Fruit fly (Drosophila melanogaster) whole organism, embryonic: Measurements from ENCODE around the gene sals.
A peak's percentile ranks its signal among the peaks of the same experiment; 100 is the strongest.

Source experiments
- CG10543 ChIP-seq: fragments of 200-800 bp; sonication (Bioruptor generic); optimal IDR thresholded peaks from 3 replicates; lab custom pipeline; 2017; ENCODE audit warnings: missing biosample characterization, mild to moderate bottlenecking, missing genetic modification characterization, moderate library complexity
- CG12391 ChIP-seq: fragments of 200-800 bp; sonication (Bioruptor generic); optimal IDR thresholded peaks from 3 replicates; lab custom pipeline; 2018; ENCODE audit warnings: missing biosample characterization, mild to moderate bottlenecking, missing genetic modification characterization, moderate library complexity
- CG12769 ChIP-seq: fragments of 200-800 bp; sonication (Bioruptor generic); optimal IDR thresholded peaks from 2 replicates; lab custom pipeline; 2019; ENCODE audit warnings: missing biosample characterization, mild to moderate bottlenecking, missing genetic modification characterization, moderate library complexity
- CG12942 ChIP-seq: fragments of 200-800 bp; sonication (Bioruptor generic); optimal IDR thresholded peaks from 3 replicates; lab custom pipeline; 2016; ENCODE audit warnings: missing biosample characterization, missing genetic modification characterization
- CG13894 ChIP-seq: fragments of 200-800 bp; sonication (Bioruptor generic); optimal IDR thresholded peaks from 3 replicates; lab custom pipeline; 2018; ENCODE audit warnings: missing biosample characterization, mild to moderate bottlenecking, missing genetic modification characterization, moderate library complexity
- CG16779 ChIP-seq: fragments of 200-800 bp; sonication (Bioruptor generic); IDR thresholded peaks from 2 replicates; pipeline ENCODE4 v1.3.6; 2022; ENCODE audit warnings: missing biosample characterization, missing genetic modification characterization
- CG17186 ChIP-seq: fragments of 200-800 bp; sonication (Bioruptor generic); optimal IDR thresholded peaks from 3 replicates; lab custom pipeline; 2017; ENCODE audit warnings: missing biosample characterization, missing genetic modification reagents, missing genetic modification characterization
- CG1792 ChIP-seq: fragments of 200-800 bp; sonication (Bioruptor generic); optimal IDR thresholded peaks from 2 replicates; lab custom pipeline; 2016; ENCODE audit warnings: missing biosample characterization, missing genetic modification characterization
- CG18262 ChIP-seq: fragments of 200-800 bp; optimal IDR thresholded peaks from 3 replicates; lab custom pipeline; 2019; ENCODE audit warnings: missing biosample characterization, mild to moderate bottlenecking, missing genetic modification characterization, moderate library complexity
- CG18599 ChIP-seq: fragments of 200-800 bp; sonication (Bioruptor generic); optimal IDR thresholded peaks from 3 replicates; lab custom pipeline; 2017; ENCODE audit warnings: missing biosample characterization, missing genetic modification characterization, mild to moderate bottlenecking, moderate library complexity, missing genetic modification reagents
- CG2120 ChIP-seq: fragments of 200-800 bp; sonication (Bioruptor generic); optimal IDR thresholded peaks from 3 replicates; lab custom pipeline; 2016; ENCODE audit warnings: missing biosample characterization, missing genetic modification characterization
- CG2129 ChIP-seq: fragments of 200-800 bp; sonication (Bioruptor generic); IDR thresholded peaks from 2 replicates; pipeline ENCODE4 v1.3.6; 2022; ENCODE audit warnings: missing biosample characterization, missing genetic modification characterization; ENCODE audit not compliant: partially characterized antibody
- CG3163 ChIP-seq: fragments of 200-800 bp; sonication (Bioruptor generic); optimal IDR thresholded peaks from 3 replicates; lab custom pipeline; 2016; ENCODE audit warnings: missing biosample characterization, missing genetic modification characterization
- CG3995 ChIP-seq: fragments of 200-800 bp; sonication (Bioruptor generic); optimal IDR thresholded peaks from 3 replicates; lab custom pipeline; 2016; ENCODE audit warnings: missing biosample characterization, missing genetic modification characterization
- CG42726 ChIP-seq: fragments of 200-800 bp; sonication (Bioruptor generic); IDR thresholded peaks from 2 replicates; pipeline ENCODE4 v1.3.6; 2022; ENCODE audit warnings: missing biosample characterization, missing genetic modification characterization; ENCODE audit not compliant: partially characterized antibody
- CG4404 ChIP-seq: fragments of 200-800 bp; sonication (Bioruptor generic); IDR thresholded peaks from 2 replicates; pipeline ENCODE4 v1.3.6; 2022; ENCODE audit warnings: missing biosample characterization, missing genetic modification characterization
- CG4820 ChIP-seq: fragments of 200-800 bp; sonication (Bioruptor generic); optimal IDR thresholded peaks from 3 replicates; lab custom pipeline; 2016; ENCODE audit warnings: missing biosample characterization, missing genetic modification characterization
- CG6791 ChIP-seq: fragments of 200-800 bp; sonication (Bioruptor generic); IDR thresholded peaks from 3 replicates; pipeline ENCODE4 v1.3.6; 2022; ENCODE audit warnings: missing biosample characterization, missing genetic modification characterization; ENCODE audit not compliant: partially characterized antibody
- CG7372 ChIP-seq: fragments of 200-800 bp; sonication (Bioruptor generic); IDR thresholded peaks from 2 replicates; pipeline ENCODE4 v1.3.6; 2022; ENCODE audit warnings: missing biosample characterization, missing genetic modification characterization
- CG8290 ChIP-seq, 3 experiments: fragments of 200-800 bp; sonication (Bioruptor generic); optimal IDR thresholded peaks; 2 replicates each; lab custom pipeline; 2016 to 2019; ENCODE audit warnings: missing biosample characterization in 3 of 3, missing genetic modification characterization in 3 of 3, mild to moderate bottlenecking in 2 of 3, moderate library complexity in 1 of 3
- CG8359 ChIP-seq: fragments of 200-800 bp; sonication (Bioruptor generic); optimal IDR thresholded peaks from 2 replicates; lab custom pipeline; 2017; ENCODE audit warnings: missing biosample characterization, mild to moderate bottlenecking, missing genetic modification characterization, borderline replicate concordance
- CG9215 ChIP-seq: fragments of 200-800 bp; sonication (Bioruptor generic); IDR thresholded peaks from 2 replicates; pipeline ENCODE4 v1.3.6; 2022; ENCODE audit warnings: missing biosample characterization, missing genetic modification characterization
- Hmr ChIP-seq: fragments of 200-800 bp; sonication (Bioruptor generic); optimal IDR thresholded peaks from 3 replicates; lab custom pipeline; 2017; ENCODE audit warnings: mild to moderate bottlenecking, missing biosample characterization, missing genetic modification reagents, missing genetic modification characterization
- Hr78 ChIP-seq, 2 experiments: fragments of 200-800 bp in 1 of 2; fragments of >200 bp in 1 of 2; sonication (Bioruptor generic) in 1 of 2; optimal IDR thresholded peaks; 2 replicates each; lab custom pipeline; 2017 to 2019; ENCODE audit warnings: missing biosample characterization in 2 of 2, missing genetic modification characterization in 2 of 2, mild to moderate bottlenecking in 1 of 2, moderate library complexity in 1 of 2
- Oli ChIP-seq: fragments of 200-800 bp; sonication (Bioruptor generic); optimal IDR thresholded peaks from 2 replicates; lab custom pipeline; 2018; ENCODE audit warnings: missing biosample characterization, mild to moderate bottlenecking, missing genetic modification characterization, moderate library complexity
- Pdp1 ChIP-seq, 2 experiments: fragments of 200-800 bp; sonication (Bioruptor generic); optimal IDR thresholded peaks; 3 replicates each; lab custom pipeline; 2016; ENCODE audit warnings: missing biosample characterization in 2 of 2, missing genetic modification characterization in 2 of 2, mild to moderate bottlenecking in 1 of 2, moderate library complexity in 1 of 2
- Scr ChIP-seq: fragments of 200-800 bp; sonication (Bioruptor generic); IDR thresholded peaks from 2 replicates; pipeline ENCODE4 v1.3.6; 2022; ENCODE audit warnings: missing biosample characterization, missing genetic modification characterization; ENCODE audit not compliant: partially characterized antibody
- Trl ChIP-seq, 3 experiments: fragments of >200 bp in 2 of 3; fragments of 200-800 bp in 1 of 3; sonication (Bioruptor generic) in 1 of 3; optimal IDR thresholded peaks; 2 replicates in 1 of 3; 3 replicates in 2 of 3; lab custom pipeline; 2016 to 2017; ENCODE audit warnings: missing biosample characterization in 1 of 3, missing genetic modification characterization in 1 of 3
- abd-A ChIP-seq: fragments of 200-800 bp; sonication (Bioruptor generic); optimal IDR thresholded peaks from 3 replicates; lab custom pipeline; 2019; ENCODE audit warnings: missing biosample characterization, mild to moderate bottlenecking, missing genetic modification characterization, moderate library complexity
- chinmo ChIP-seq: fragments of 200-800 bp; sonication (Bioruptor generic); IDR thresholded peaks from 4 replicates; pipeline ENCODE4 v1.3.6; 2022; ENCODE audit warnings: missing biosample characterization, missing genetic modification characterization; ENCODE audit not compliant: partially characterized antibody
- croc ChIP-seq: fragments of 200-800 bp; sonication (Bioruptor generic); conservative IDR thresholded peaks from 3 replicates; pipeline ENCODE4 v1.3.6; 2022; ENCODE audit warnings: missing biosample characterization, missing genetic modification characterization
- crol ChIP-seq: fragments of 200-800 bp; sonication (Bioruptor generic); IDR thresholded peaks from 2 replicates; pipeline ENCODE4 v1.3.6; 2022; ENCODE audit warnings: missing biosample characterization, missing genetic modification characterization
- dm ChIP-seq: fragments of 200-800 bp; sonication (Bioruptor generic); optimal IDR thresholded peaks from 3 replicates; lab custom pipeline; 2016; ENCODE audit warnings: missing biosample characterization, missing genetic modification characterization
- ewg ChIP-seq: fragments of 200-800 bp; sonication (Bioruptor generic); optimal IDR thresholded peaks from 3 replicates; lab custom pipeline; 2017; ENCODE audit warnings: mild to moderate bottlenecking, missing biosample characterization, missing genetic modification reagents, missing genetic modification characterization
- eyg ChIP-seq: fragments of 200-800 bp; sonication (Bioruptor generic); optimal IDR thresholded peaks from 3 replicates; lab custom pipeline; 2016; ENCODE audit warnings: missing biosample characterization, missing genetic modification characterization
- ftz-f1 ChIP-seq: fragments of 200-800 bp; sonication (Bioruptor generic); optimal IDR thresholded peaks from 2 replicates; lab custom pipeline; 2016; ENCODE audit warnings: missing biosample characterization, missing genetic modification characterization
- gsb ChIP-seq: fragments of 200-800 bp; sonication (Bioruptor generic); IDR thresholded peaks from 2 replicates; pipeline ENCODE4 v1.3.6; 2022; ENCODE audit warnings: missing biosample characterization, missing genetic modification characterization
- insv ChIP-seq, 2 experiments: fragments of 200-800 bp; sonication (Bioruptor generic); optimal IDR thresholded peaks; 3 replicates each; lab custom pipeline; 2016 to 2018; ENCODE audit warnings: missing biosample characterization in 2 of 2, missing genetic modification characterization in 2 of 2
- klu ChIP-seq: fragments of 200-800 bp; sonication (Bioruptor generic); IDR thresholded peaks from 2 replicates; pipeline ENCODE4 v1.3.6; 2022; ENCODE audit warnings: missing biosample characterization, missing genetic modification characterization
- mirr ChIP-seq: fragments of 200-800 bp; sonication (Bioruptor generic); optimal IDR thresholded peaks from 3 replicates; lab custom pipeline; 2018; ENCODE audit warnings: missing biosample characterization, mild to moderate bottlenecking, missing genetic modification characterization
- nau ChIP-seq: fragments of 200-800 bp; sonication (Bioruptor generic); optimal IDR thresholded peaks from 3 replicates; lab custom pipeline; 2017; ENCODE audit warnings: missing biosample characterization, mild to moderate bottlenecking, missing genetic modification characterization, missing genetic modification reagents
- nom ChIP-seq: fragments of 200-800 bp; sonication (Bioruptor generic); optimal IDR thresholded peaks from 2 replicates; lab custom pipeline; 2017; ENCODE audit warnings: missing biosample characterization, missing genetic modification characterization, mild to moderate bottlenecking, moderate library complexity, missing genetic modification reagents
- psq ChIP-seq: fragments of 200-800 bp; sonication (Bioruptor generic); optimal IDR thresholded peaks from 2 replicates; lab custom pipeline; 2017; ENCODE audit warnings: missing biosample characterization, missing genetic modification characterization
- sd ChIP-seq: fragments of 200-800 bp; sonication (Bioruptor generic); optimal IDR thresholded peaks from 3 replicates; lab custom pipeline; 2018; ENCODE audit warnings: missing biosample characterization, mild to moderate bottlenecking, missing genetic modification characterization, moderate library complexity
- sr ChIP-seq: fragments of 200-800 bp; sonication (Bioruptor generic); IDR thresholded peaks from 3 replicates; pipeline ENCODE4 v1.3.6; 2022; ENCODE audit warnings: missing biosample characterization, missing genetic modification characterization
- tna ChIP-seq: fragments of 200-800 bp; sonication (Bioruptor generic); IDR thresholded peaks from 2 replicates; pipeline ENCODE4 v1.3.6; 2022; ENCODE audit warnings: missing biosample characterization, missing genetic modification characterization; ENCODE audit not compliant: partially characterized antibody
- usp ChIP-seq: fragments of >200 bp; optimal IDR thresholded peaks from 2 replicates; lab custom pipeline; 2017; ENCODE audit warnings: missing biosample characterization, missing genetic modification characterization
- z ChIP-seq: fragments of 200-800 bp; sonication (Bioruptor generic); IDR thresholded peaks from 3 replicates; pipeline ENCODE4 v1.3.6; 2022; ENCODE audit warnings: missing biosample characterization, missing genetic modification characterization

Gene sals

dm6 chr3R:11451207-11451841 is at the start of gene sals:
TSS of gene sals (minus strand) at chr3R:11451791.
- no peak for TF ChIP-seq CG2129
- TF ChIP-seq CG4404 (GFP tag; lab: Robert Waterston, UW) = no peak
- no peak for TF ChIP-seq Scr (GFP tag; lab: Robert Waterston, UW)
- TF ChIP-seq CG6791 (GFP tag; lab: Robert Waterston, UW) = no peak
- no peak for TF ChIP-seq CG18262 (tag; lab: Kevin White, UChicago)
- no peak for TF ChIP-seq CG16779 (GFP tag; lab: Robert Waterston, UW)
- peak; percentile 62 for TF ChIP-seq sd (tag; lab: Kevin White, UChicago)
- TF ChIP-seq CG12769 (tag; lab: Kevin White, UChicago) = peak; percentile 74
- peak; percentile 16 for TF ChIP-seq ftz-f1 (GFP tag; lab: Kevin White, UChicago)
- no peak for TF ChIP-seq Oli
- no peak for TF ChIP-seq eyg
- TF ChIP-seq tna (GFP tag; lab: Robert Waterston, UW) = no peak
- TF ChIP-seq nau (GFP tag; lab: Kevin White, UChicago) = peak; percentile 24
- TF ChIP-seq CG2120 (GFP tag; lab: Kevin White, UChicago) = no peak
- peak; percentile 93 for TF ChIP-seq sr (GFP tag; lab: Robert Waterston, UW)
- TF ChIP-seq CG10543 (GFP tag; lab: Kevin White, UChicago) = peak; percentile 31
- TF ChIP-seq Hr78 (GFP tag; optimal IDR thresholded peaks at IDR 0.05; lab: Kevin White, UChicago) = peak in 1 of 2 experiments; percentile 31
- no peak for TF ChIP-seq usp (GFP tag; lab: Kevin White, UChicago)
- peak; percentile 49 for TF ChIP-seq crol (GFP tag; lab: Robert Waterston, UW)
- no peak for TF ChIP-seq CG17186
- TF ChIP-seq klu = no peak
- TF ChIP-seq psq = no peak
- no peak for TF ChIP-seq dm (GFP tag; lab: Kevin White, UChicago)
- no peak for TF ChIP-seq insv (GFP tag; optimal IDR thresholded peaks at IDR 0.05; lab: Kevin White, UChicago)
- TF ChIP-seq Trl (optimal IDR thresholded peaks at IDR 0.05; lab: Kevin White, UChicago) = peak; percentile 15 to 35
- no peak for TF ChIP-seq Trl (GFP tag; optimal IDR thresholded peaks at IDR 0.05; lab: Kevin White, UChicago)
- no peak for TF ChIP-seq CG12942 (GFP tag; lab: Kevin White, UChicago)
- TF ChIP-seq Pdp1 (GFP tag; optimal IDR thresholded peaks at IDR 0.05; lab: Kevin White, UChicago) = peak in 1 of 2 experiments; percentile 74
- no peak for TF ChIP-seq mirr
- no peak for TF ChIP-seq CG12391 (tag; lab: Kevin White, UChicago)
- TF ChIP-seq CG4820 = no peak
- TF ChIP-seq nom = no peak
- TF ChIP-seq gsb (GFP tag; lab: Robert Waterston, UW) = no peak

- TF ChIP-seq CG9215 (no peak), CG18599 (GFP tag; lab: Kevin White, UChicago) (peak; percentile 34), CG3995 (GFP tag; lab: Kevin White, UChicago) (peak; percentile 96), CG8290 (GFP tag; optimal IDR thresholded peaks at IDR 0.05; lab: Kevin White, UChicago) (no peak), CG8290 (tag; optimal IDR thresholded peaks at IDR 0.05; lab: Kevin White, UChicago) (peak in 1 of 2 experiments; percentile 52), z (GFP tag; lab: Robert Waterston, UW) (no peak), abd-A (tag; lab: Kevin White, UChicago) (peak; percentile 47), Hmr (GFP tag; lab: Kevin White, UChicago) (peak; percentile 23), CG13894 (tag; lab: Kevin White, UChicago) (peak; percentile 72), CG8359 (no peak), CG42726 (GFP tag; lab: Robert Waterston, UW) (0 out of 2 replicates have a peak, but pooled peaks have one; percentile 12), CG7372 (GFP tag; lab: Robert Waterston, UW) (no peak), CG1792 (GFP tag; lab: Kevin White, UChicago) (no peak), chinmo (GFP tag; lab: Robert Waterston, UW) (0 out of 4 replicates have a peak, but pooled peaks have one; percentile 13), CG3163 (GFP tag; lab: Kevin White, UChicago) (peak; percentile 57), ewg (GFP tag; lab: Kevin White, UChicago) (peak; percentile 83), croc (GFP tag; lab: Robert Waterston, UW) (no peak)
Measured at dm6 chr3R:11499715-11500235, 48.2 kb upstream of the sals start, which contains the start of gene dpr5. TSS of gene dpr5 (plus strand) at chr3R:11499984.
